Fruit fly (Drosophila melanogaster): ENCODE data around the gene CG31076.

- TF ChIP-seq EcR (GFP tag; optimal IDR thresholded peaks at IDR 0.05) (no peak), pan (optimal IDR thresholded peaks at IDR 0.05) (peak; percentile 71), CG8478 (optimal IDR thresholded peaks at IDR 0.05) (peak; percentile 44), usp (GFP tag; optimal IDR thresholded peaks at IDR 0.05) (no peak)
Measured at dm6 chr3R:26954020-26954672, 35.5 kb downstream of the CG31076 start.

Measured in whole organism.